Worm (Caenorhabditis elegans) whole organism, L2 larva: ENCODE results near the gene lin-36.

Experiments
- R02D3.7 ChIP-seq: fragments of 150-350 bp; optimal IDR thresholded peaks from 2 replicates; lab custom pipeline; 2014; ENCODE audit warnings: missing biosample characterization, missing genetic modification characterization
- ama-1 ChIP-seq: fragments of 150-350 bp; optimal IDR thresholded peaks from 2 replicates; lab custom pipeline; 2018; ENCODE audit warnings: inconsistent platforms
- elt-1 ChIP-seq: fragments of 150-350 bp; optimal IDR thresholded peaks from 2 replicates; lab custom pipeline; 2014; ENCODE audit warnings: missing biosample characterization, missing genetic modification characterization
- elt-3 ChIP-seq: sonication (generic microtip); optimal IDR thresholded peaks from 2 replicates; lab custom pipeline; 2017; ENCODE audit warnings: missing biosample characterization, missing genetic modification characterization
- lin-39 ChIP-seq: fragments of 150-350 bp; optimal IDR thresholded peaks from 2 replicates; lab custom pipeline; 2014; ENCODE audit warnings: missing biosample characterization, missing genetic modification reagents, missing genetic modification characterization
- nhr-12 ChIP-seq: fragments of 150-350 bp; optimal IDR thresholded peaks from 2 replicates; lab custom pipeline; 2014; ENCODE audit warnings: missing biosample characterization, missing genetic modification characterization
- ztf-11 ChIP-seq: sonication (generic microtip); optimal IDR thresholded peaks from 2 replicates; lab custom pipeline; 2017; ENCODE audit warnings: missing biosample characterization, missing genetic modification characterization

ce11 chrIII:8045734-8046133 lies 25.1 kb upstream of the lin-36 start, which contains the start of gene K12H4.3:
- no peak for TF ChIP-seq nhr-12 (tag; lab: Kevin White, UChicago)
- TF ChIP-seq elt-3, result no peak
- TF ChIP-seq R02D3.7, result no peak
- TF ChIP-seq ztf-11 (tag; lab: Kevin White, UChicago), result no peak
- TF ChIP-seq ama-1 (lab: Kevin White, UChicago), result no peak
- TF ChIP-seq lin-39, result no peak
- TF ChIP-seq elt-1 (tag; lab: Kevin White, UChicago), result no peak
